Worm (Caenorhabditis elegans): ENCODE measurements around the gene ZK682.7.

DNA sequence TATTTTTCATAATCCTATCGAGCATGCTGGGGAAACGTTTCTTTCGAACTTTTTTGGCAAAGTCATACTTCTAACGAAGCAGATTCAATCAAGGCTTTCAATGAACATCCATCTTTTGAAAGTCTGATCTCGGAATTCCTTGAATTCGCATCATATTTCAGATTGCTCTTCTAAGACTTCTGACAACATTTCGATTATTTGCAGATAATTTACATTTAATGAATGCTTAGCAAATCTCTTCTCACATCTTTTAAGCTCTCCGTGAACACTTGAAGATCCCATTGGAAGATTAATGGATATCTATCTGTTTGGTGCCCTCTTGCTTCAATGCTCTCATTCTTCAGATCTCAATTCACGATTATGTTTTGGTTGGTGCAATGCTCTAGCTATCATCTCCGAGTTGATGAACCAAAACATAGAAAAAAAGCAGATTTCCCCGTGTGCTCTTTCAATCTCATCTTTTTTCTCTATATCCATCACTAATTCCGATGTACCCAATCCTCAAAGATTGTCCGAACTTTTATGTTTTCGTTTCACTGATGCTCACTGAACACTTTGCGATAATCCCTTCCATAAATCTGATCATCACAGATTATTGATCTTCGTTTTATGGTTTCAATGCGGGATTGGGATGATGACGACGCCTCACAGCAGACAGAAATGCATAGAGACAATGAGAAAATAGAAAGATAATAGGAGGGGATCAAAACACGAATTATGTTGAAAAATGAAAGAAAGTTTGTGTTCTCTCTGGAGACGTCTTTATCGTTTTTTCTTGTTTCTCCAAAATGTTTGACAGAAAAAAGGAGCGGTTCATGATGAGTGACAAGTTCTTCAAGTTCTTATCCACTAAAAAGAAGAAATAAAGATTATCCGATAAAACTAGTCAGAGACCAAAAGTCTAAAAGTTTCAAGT, 17.6 kb downstream of the ZK682.7 start:
- TF ChIP-seq ama-1 (optimal IDR thresholded peaks at IDR 0.05) (no peak), B0310.2 (tag; optimal IDR thresholded peaks at IDR 0.05) (no peak), hmbx-1 (tag; optimal IDR thresholded peaks at IDR 0.05) (no peak), tra-4 (tag; optimal IDR thresholded peaks at IDR 0.05) (no peak)
